Fruit fly (Drosophila melanogaster): Measurements from ENCODE around the gene CG17129.
A peak's percentile ranks its signal among the peaks of the same experiment; 100 is the strongest.

CG17129 gene

dm6 chr3L:654019-654418 is 26.1 kb downstream of the CG17129 start, which contains the start of the genes MED30 and Rev1 (continued):
- TF ChIP-seq tgo (GFP tag; IDR thresholded peaks at IDR 0.05) = peak; percentile 89
- peak; percentile 85 for TF ChIP-seq fd96Cb (tag; optimal IDR thresholded peaks at IDR 0.05)
- peak; percentile 71 for TF ChIP-seq Neu2 (GFP tag; optimal IDR thresholded peaks at IDR 0.05; ENCODE audit: borderline replicate concordance)
- peak; percentile 75 for TF ChIP-seq Optix (GFP tag; IDR thresholded peaks at IDR 0.05)
- TF ChIP-seq cas (GFP tag; IDR thresholded peaks at IDR 0.05) = peak; percentile 76
- peak; percentile 87 for TF ChIP-seq CG18262 (tag; optimal IDR thresholded peaks at IDR 0.05)
- peak; percentile 96 for TF ChIP-seq maf-S (GFP tag; optimal IDR thresholded peaks at IDR 0.05)
- peak; percentile 93 for TF ChIP-seq caup (GFP tag; optimal IDR thresholded peaks at IDR 0.05; ENCODE audit: severe bottlenecking)
- peak; percentile 87 for TF ChIP-seq CG31224 (GFP tag; IDR thresholded peaks at IDR 0.05)
- TF ChIP-seq Awh (GFP tag; IDR thresholded peaks at IDR 0.05) = peak; percentile 88
- TF ChIP-seq CG16863 (GFP tag; optimal IDR thresholded peaks at IDR 0.05) = peak; percentile 95
- peak; percentile 95 for TF ChIP-seq CG32532 (GFP tag; IDR thresholded peaks at IDR 0.05)
- peak; percentile 63; the same call in 1 of the 2 replicates for TF ChIP-seq toy (GFP tag; IDR thresholded peaks at IDR 0.05)
- TF ChIP-seq eyg (GFP tag; optimal IDR thresholded peaks at IDR 0.05) = peak; percentile 95
- TF ChIP-seq CG2678 (tag; optimal IDR thresholded peaks at IDR 0.05) = peak; percentile 93
- peak; percentile 94 for TF ChIP-seq az2 (GFP tag; optimal IDR thresholded peaks at IDR 0.05)
- peak; percentile 67 for TF ChIP-seq Dll (GFP tag; IDR thresholded peaks at IDR 0.05; ENCODE audit: partially characterized antibody)
- peak; percentile 76 for TF ChIP-seq CG7357 (GFP tag; IDR thresholded peaks at IDR 0.05)
- peak; percentile 99 for TF ChIP-seq sens (GFP tag)
- TF ChIP-seq cad (GFP tag; optimal IDR thresholded peaks at IDR 0.05) = no peak
- TF ChIP-seq gsb-n (tag; optimal IDR thresholded peaks at IDR 0.05) = peak; percentile 84
- TF ChIP-seq fru (optimal IDR thresholded peaks at IDR 0.05) = no peak
- TF ChIP-seq fd102C (GFP tag; optimal IDR thresholded peaks at IDR 0.05) = peak; percentile 37
- TF ChIP-seq tap (tag; optimal IDR thresholded peaks at IDR 0.05) = peak; percentile 87
- peak; percentile 85 for TF ChIP-seq CG6854 (GFP tag; optimal IDR thresholded peaks at IDR 0.05)
- TF ChIP-seq unpg (GFP tag; optimal IDR thresholded peaks at IDR 0.05) = peak; percentile 94
- TF ChIP-seq CG11398 (GFP tag; optimal IDR thresholded peaks at IDR 0.05) = peak; percentile 93
- peak; percentile 92 for TF ChIP-seq Hr3 (GFP tag; optimal IDR thresholded peaks at IDR 0.05)
- peak; percentile 87 for TF ChIP-seq Mrtf (GFP tag; IDR thresholded peaks at IDR 0.05)
- peak; percentile 97 for TF ChIP-seq CG4617 (GFP tag; optimal IDR thresholded peaks at IDR 0.05; ENCODE audit: borderline replicate concordance)
- TF ChIP-seq Oaz (GFP tag; IDR thresholded peaks at IDR 0.05) = peak; percentile 58
- peak; percentile 91 for TF ChIP-seq HLH3B (GFP tag; IDR thresholded peaks at IDR 0.05)
- peak; percentile 72; the same call in 1 of the 2 replicates for TF ChIP-seq dati (GFP tag; IDR thresholded peaks at IDR 0.05)
- peak; percentile 90 for TF ChIP-seq Taf1 (GFP tag; IDR thresholded peaks at IDR 0.05)
- peak; percentile 65 to 90 for TF ChIP-seq bsh (GFP tag; optimal IDR thresholded peaks at IDR 0.05)
- peak; percentile 96 for TF ChIP-seq Rfx (GFP tag; IDR thresholded peaks at IDR 0.05)
- TF ChIP-seq Atf3 (GFP tag; optimal IDR thresholded peaks at IDR 0.05) = peak; percentile 91
- peak; percentile 83 for TF ChIP-seq pzg (GFP tag; optimal IDR thresholded peaks at IDR 0.05)
- TF ChIP-seq CkIIα-i1 (GFP tag; IDR thresholded peaks at IDR 0.05) = 0 out of 2 replicates have a peak, but pooled peaks have one; percentile 36
- peak; percentile 85 for TF ChIP-seq chm (GFP tag; IDR thresholded peaks at IDR 0.05)
- TF ChIP-seq CG6689 (GFP tag; IDR thresholded peaks at IDR 0.05) = peak; percentile 87
- peak; percentile 87 for TF ChIP-seq CG7372 (GFP tag; IDR thresholded peaks at IDR 0.05)
- TF ChIP-seq jumu (GFP tag; optimal IDR thresholded peaks at IDR 0.05) = peak; percentile 97
- TF ChIP-seq E2f2 (GFP tag; IDR thresholded peaks at IDR 0.05) = peak; percentile 87
- TF ChIP-seq BtbVII (GFP tag; optimal IDR thresholded peaks at IDR 0.05) = peak; percentile 89
- TF ChIP-seq HLH4C (GFP tag; IDR thresholded peaks at IDR 0.05; ENCODE audit: partially characterized antibody) = peak; percentile 57
- peak; percentile 95 for TF ChIP-seq CG12391 (tag; optimal IDR thresholded peaks at IDR 0.05)
- TF ChIP-seq Ssrp (tag; optimal IDR thresholded peaks at IDR 0.05) = peak; percentile 85
- no peak for TF ChIP-seq Lpt (GFP tag; optimal IDR thresholded peaks at IDR 0.05)
- TF ChIP-seq CG9437 (GFP tag; optimal IDR thresholded peaks at IDR 0.05) = peak; percentile 77
- TF ChIP-seq CG4404 (GFP tag; IDR thresholded peaks at IDR 0.05) = peak; percentile 78
- no peak for TF ChIP-seq yki (optimal IDR thresholded peaks at IDR 0.05)
- peak; percentile 88 for TF ChIP-seq otp (GFP tag; IDR thresholded peaks at IDR 0.05)
